Worm (Caenorhabditis elegans): Measurements from ENCODE around the gene oac-23.

DNA sequence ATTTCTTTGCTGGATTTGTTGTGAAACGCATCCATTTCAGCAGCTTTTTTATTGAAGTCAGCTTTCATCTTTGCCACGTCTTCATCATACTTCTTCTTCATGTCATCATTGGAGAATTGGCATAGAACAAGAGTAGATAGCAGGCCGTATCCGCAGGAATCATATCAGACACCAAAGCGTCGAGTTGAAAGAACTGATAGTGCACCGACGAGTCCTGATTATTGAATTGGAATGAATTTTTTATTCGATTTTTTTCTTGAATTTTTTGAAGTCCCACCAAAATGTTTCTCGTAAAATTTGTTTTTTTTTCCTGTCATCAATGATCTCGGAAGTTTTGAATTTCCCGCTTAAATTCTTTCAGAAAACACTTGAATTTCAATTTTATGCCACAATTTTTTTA, 25.2 kb downstream of the oac-23 start, which contains the start of gene F56D6.11:
- no peak for TF ChIP-seq ces-1 (GFP tag; optimal IDR thresholded peaks at IDR 0.05)
- no peak for TF ChIP-seq ham-2 (GFP tag; optimal IDR thresholded peaks at IDR 0.05)
- no peak for TF ChIP-seq unc-39 (tag; optimal IDR thresholded peaks at IDR 0.05)
- TF ChIP-seq nhr-76 (tag; optimal IDR thresholded peaks at IDR 0.05) = no peak
- no peak for TF ChIP-seq bed-3 (GFP tag; optimal IDR thresholded peaks at IDR 0.05)
- no peak for TF ChIP-seq lsy-2 (tag; optimal IDR thresholded peaks at IDR 0.05)
- no peak for TF ChIP-seq pha-4 (tag; optimal IDR thresholded peaks at IDR 0.05)

Data from whole organism, mixed stage, embryonic.